Worm (Caenorhabditis elegans) whole organism, L4 larva: Measurements from ENCODE around the gene ZK662.6.

Experiments used
- F37D6.2 ChIP-seq: sonication (generic microtip); optimal IDR thresholded peaks from 2 replicates; lab custom pipeline; 2016; ENCODE audit warnings: mild to moderate bottlenecking, missing genetic modification characterization, missing compliant biosample characterization
- F44E2.7 ChIP-seq: fragments of 200-800 bp; sonication (Bioruptor generic); IDR thresholded peaks from 2 replicates; pipeline ENCODE4 v2.1.2; 2022; ENCODE audit warnings: missing genetic modification characterization, missing compliant biosample characterization
- daf-8 ChIP-seq: fragments of 200-800 bp; sonication (Bioruptor generic); IDR thresholded peaks from 2 replicates; pipeline ENCODE4 v1.3.6; 2022; ENCODE audit warnings: missing genetic modification characterization, missing compliant biosample characterization
- mdt-29 ChIP-seq: fragments of 200-800 bp; sonication (Bioruptor generic); IDR thresholded peaks from 2 replicates; pipeline ENCODE4 v1.3.6; 2022; ENCODE audit warnings: missing genetic modification reagents, missing genetic modification characterization, missing compliant biosample characterization
- nhr-10 ChIP-seq: fragments of 150-350 bp; optimal IDR thresholded peaks from 2 replicates; lab custom pipeline; 2014; ENCODE audit warnings: missing biosample characterization, missing genetic modification characterization
- nhr-11 ChIP-seq: fragments of 150-350 bp; optimal IDR thresholded peaks from 2 replicates; lab custom pipeline; 2014; ENCODE audit warnings: missing biosample characterization, missing genetic modification characterization
- nhr-77 ChIP-seq: fragments of 150-350 bp; optimal IDR thresholded peaks from 2 replicates; lab custom pipeline; 2014; ENCODE audit warnings: missing biosample characterization, missing genetic modification characterization
- pha-4 ChIP-seq, 2 experiments: fragments of 150-350 bp in 1 of 2; fragments of 200-800 bp in 1 of 2; sonication (Bioruptor generic) in 1 of 2; IDR thresholded peaks in 1 of 2; optimal IDR thresholded peaks in 1 of 2; 2 replicates each; pipeline versions ENCODE4 v1.3.6 to Lab custom; 2014 to 2022; ENCODE audit warnings: missing genetic modification characterization in 2 of 2, missing genetic modification reagents in 2 of 2, missing biosample characterization in 1 of 2, missing compliant biosample characterization in 1 of 2
- set-16 ChIP-seq: fragments of 200-800 bp; sonication (Bioruptor generic); IDR thresholded peaks from 2 replicates; pipeline ENCODE4 v1.3.6; 2022; ENCODE audit warnings: missing genetic modification reagents, missing genetic modification characterization, missing compliant biosample characterization
- skn-1 ChIP-seq: fragments of 150-350 bp; optimal IDR thresholded peaks from 2 replicates; lab custom pipeline; 2014; ENCODE audit warnings: missing biosample characterization, missing genetic modification characterization
- snpc-4 ChIP-seq: fragments of 150-350 bp; optimal IDR thresholded peaks from 2 replicates; lab custom pipeline; 2014; ENCODE audit warnings: missing biosample characterization, missing genetic modification characterization
- ztf-11 ChIP-seq: fragments of 150-350 bp; optimal IDR thresholded peaks from 2 replicates; lab custom pipeline; 2014; ENCODE audit warnings: missing biosample characterization, missing genetic modification characterization

- TF ChIP-seq pha-4 (GFP tag; IDR thresholded peaks at IDR 0.05; lab: Robert Waterston, UW) (no peak), pha-4 (tag; optimal IDR thresholded peaks at IDR 0.05; lab: Kevin White, UChicago) (no peak), mdt-29 (GFP tag; lab: Robert Waterston, UW) (no peak), nhr-77 (peak; percentile 49), F37D6.2 (tag; lab: Kevin White, UChicago) (no peak), skn-1 (tag; lab: Kevin White, UChicago) (no peak), ztf-11 (tag; lab: Kevin White, UChicago) (no peak), nhr-11 (peak; percentile 0), snpc-4 (tag; lab: Kevin White, UChicago) (no peak), set-16 (GFP tag; lab: Robert Waterston, UW) (no peak), nhr-10 (tag; lab: Kevin White, UChicago) (no peak), F44E2.7 (GFP tag; lab: Robert Waterston, UW) (no peak), daf-8 (no peak)
These were observed 13.8 kb upstream of the ZK662.6 start for ce11 chrX:15704579-15705110.
